Fruit fly (Drosophila melanogaster) whole organism, wandering third instar larva: ENCODE results near the gene Frmd5.

ENCODE experiments used
- Jra ChIP-seq: sonication (Bioruptor generic); optimal IDR thresholded peaks from 2 replicates; lab custom pipeline; 2016; ENCODE audit warnings: missing biosample characterization, missing genetic modification characterization
- foxo ChIP-seq, 2 experiments: fragments of 200-800 bp; sonication (Bioruptor generic); optimal IDR thresholded peaks; 2 replicates in 1 of 2; 3 replicates in 1 of 2; lab custom pipeline; 2016 to 2017; ENCODE audit warnings: missing biosample characterization in 2 of 2, missing genetic modification characterization in 2 of 2
- rgr ChIP-seq: fragments of 200-800 bp; sonication (Bioruptor generic); optimal IDR thresholded peaks from 3 replicates; lab custom pipeline; 2016; ENCODE audit warnings: missing biosample characterization, mild to moderate bottlenecking, missing genetic modification characterization

- no peak for TF ChIP-seq rgr (GFP tag; lab: Kevin White, UChicago)
- no peak for TF ChIP-seq Jra (GFP tag; lab: Kevin White, UChicago)
- no peak for TF ChIP-seq foxo (GFP tag; optimal IDR thresholded peaks at IDR 0.05; lab: Kevin White, UChicago)
These were observed 1.8 kb upstream of the Frmd5 start, which contains the start of gene Sps2 for dm6 chr2L:10342471-10342870.
